Worm (Caenorhabditis elegans) whole organism, midembryonic: ENCODE measurements around the gene F14D7.3.

Experiments
- T22C8.4 ChIP-seq: fragments of 200-800 bp; sonication (Bioruptor generic); IDR thresholded peaks from 2 replicates; pipeline ENCODE4 v1.3.6; 2022; ENCODE audit warnings: missing genetic modification characterization, missing compliant biosample characterization
- cog-1 ChIP-seq: sonication (generic microtip); optimal IDR thresholded peaks from 2 replicates; lab custom pipeline; 2016; ENCODE audit warnings: missing genetic modification characterization, missing compliant biosample characterization
- flt-1 ChIP-seq: fragments of 200-800 bp; sonication (Bioruptor generic); IDR thresholded peaks from 2 replicates; pipeline ENCODE4 v1.3.6; 2022; ENCODE audit warnings: missing genetic modification characterization, missing compliant biosample characterization
- klf-2 ChIP-seq: fragments of 200-800 bp; sonication (Bioruptor generic); conservative IDR thresholded peaks from 2 replicates; pipeline ENCODE4 v1.3.6; 2022; ENCODE audit warnings: missing genetic modification reagents, missing genetic modification characterization, missing compliant biosample characterization
- med-1 ChIP-seq: sonication (generic microtip); optimal IDR thresholded peaks from 2 replicates; lab custom pipeline; 2017; ENCODE audit warnings: missing genetic modification characterization, mild to moderate bottlenecking, missing compliant biosample characterization, antibody characterized with exemption, missing genetic modification reagents; ENCODE audit not compliant: insufficient read depth
- ref-1 ChIP-seq: fragments of 200-800 bp; sonication (Bioruptor generic); conservative IDR thresholded peaks from 2 replicates; pipeline ENCODE4 v1.3.6; 2022; ENCODE audit warnings: missing genetic modification reagents, missing genetic modification characterization, missing compliant biosample characterization
- tab-1 ChIP-seq: fragments of 200-800 bp; sonication (Bioruptor generic); IDR thresholded peaks from 2 replicates; pipeline ENCODE4 v1.3.6; 2022; ENCODE audit warnings: missing genetic modification characterization, missing compliant biosample characterization
- ztf-23 ChIP-seq: fragments of 200-800 bp; sonication (Bioruptor generic); IDR thresholded peaks from 2 replicates; pipeline ENCODE4 v1.3.6; 2022; ENCODE audit warnings: missing genetic modification reagents, missing genetic modification characterization, missing compliant biosample characterization
- ztf-29 ChIP-seq: fragments of 200-800 bp; sonication (Bioruptor generic); IDR thresholded peaks from 2 replicates; pipeline ENCODE4 v1.3.6; 2022; ENCODE audit warnings: missing genetic modification reagents, missing genetic modification characterization, missing compliant biosample characterization

The F14D7.3 gene

DNA sequence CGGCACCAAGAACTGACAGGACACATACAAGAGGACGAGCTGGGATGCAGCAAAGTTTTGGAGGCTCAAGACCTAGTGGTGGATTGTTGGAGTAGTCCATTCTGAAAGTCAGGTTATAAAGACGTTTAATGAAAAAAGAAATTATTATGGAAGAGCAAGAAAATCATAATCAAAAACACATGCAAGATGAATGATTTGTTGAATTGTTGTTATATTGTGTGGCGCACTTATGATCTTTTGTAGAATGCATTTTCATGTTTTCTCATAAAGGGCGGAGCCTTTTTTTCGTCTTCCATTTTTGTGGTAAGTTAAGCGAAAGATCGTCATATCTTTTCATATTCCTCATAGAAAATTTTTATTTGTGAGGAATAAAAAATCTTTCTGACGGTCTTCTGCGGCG is 19.9 kb downstream of the F14D7.3 start, which contains the start of gene F47B8.2:
Gene F47B8.2, minus strand, starts transcription at position 101 of the 400 bp plus-strand sequence.
- TF ChIP-seq ztf-23 (no peak), tab-1 (no peak), cog-1 (tag; lab: Kevin White, UChicago) (no peak), flt-1 (GFP tag; lab: Robert Waterston, UW) (no peak), klf-2 (no peak), ztf-29 (GFP tag; lab: Robert Waterston, UW) (no peak), med-1 (GFP tag; lab: Kevin White, UChicago) (no peak), ref-1 (no peak), T22C8.4 (no peak)

DNA sequence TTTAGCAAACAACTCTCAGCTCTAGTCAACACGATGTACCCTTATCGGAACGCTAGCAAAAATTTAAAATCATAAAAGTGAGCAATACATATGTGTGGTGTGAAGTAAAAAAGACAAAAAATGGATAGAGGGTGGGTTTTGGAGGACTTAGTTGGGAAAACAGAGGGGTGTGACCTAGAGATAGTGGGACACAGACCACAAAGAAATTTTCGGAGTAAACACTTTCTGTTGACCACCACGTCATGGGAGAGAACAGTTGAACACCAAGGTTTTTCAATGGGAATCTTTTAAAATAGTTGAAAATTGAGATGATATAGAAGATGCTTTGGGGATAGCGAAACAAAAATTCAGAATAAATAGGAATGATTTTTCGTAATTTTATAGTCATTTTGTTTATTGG is 20.6 kb downstream of the F14D7.3 start:
- TF ChIP-seq ztf-29 (GFP tag; lab: Robert Waterston, UW): no peak
- TF ChIP-seq ref-1: no peak
- TF ChIP-seq flt-1 (GFP tag; lab: Robert Waterston, UW): no peak
- no peak for TF ChIP-seq T22C8.4
- no peak for TF ChIP-seq ztf-23
- TF ChIP-seq klf-2: no peak
- TF ChIP-seq med-1 (GFP tag; lab: Kevin White, UChicago): no peak

DNA sequence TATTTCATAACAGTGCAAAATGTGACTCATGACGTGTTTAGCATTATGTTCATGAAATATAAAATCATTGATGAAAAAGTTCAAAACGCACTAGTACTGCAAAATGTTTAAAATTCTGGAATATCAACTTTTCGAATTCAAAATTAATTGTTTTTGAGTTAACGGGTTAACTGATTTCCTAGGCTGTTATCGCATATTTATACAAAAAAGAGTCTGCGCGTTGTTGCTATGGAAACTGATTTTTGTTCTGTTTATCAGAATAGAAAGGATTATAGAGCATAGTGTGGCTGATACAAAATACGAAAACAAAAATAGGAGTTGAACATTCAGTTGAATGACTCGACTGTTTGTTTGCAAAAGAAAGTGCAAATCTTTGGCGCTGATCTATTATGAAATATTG is 21.0 kb downstream of the F14D7.3 start:
- TF ChIP-seq med-1 (GFP tag; lab: Kevin White, UChicago): no peak
- TF ChIP-seq ref-1: no peak
- TF ChIP-seq cog-1 (tag; lab: Kevin White, UChicago): no peak
- TF ChIP-seq klf-2: no peak

DNA sequence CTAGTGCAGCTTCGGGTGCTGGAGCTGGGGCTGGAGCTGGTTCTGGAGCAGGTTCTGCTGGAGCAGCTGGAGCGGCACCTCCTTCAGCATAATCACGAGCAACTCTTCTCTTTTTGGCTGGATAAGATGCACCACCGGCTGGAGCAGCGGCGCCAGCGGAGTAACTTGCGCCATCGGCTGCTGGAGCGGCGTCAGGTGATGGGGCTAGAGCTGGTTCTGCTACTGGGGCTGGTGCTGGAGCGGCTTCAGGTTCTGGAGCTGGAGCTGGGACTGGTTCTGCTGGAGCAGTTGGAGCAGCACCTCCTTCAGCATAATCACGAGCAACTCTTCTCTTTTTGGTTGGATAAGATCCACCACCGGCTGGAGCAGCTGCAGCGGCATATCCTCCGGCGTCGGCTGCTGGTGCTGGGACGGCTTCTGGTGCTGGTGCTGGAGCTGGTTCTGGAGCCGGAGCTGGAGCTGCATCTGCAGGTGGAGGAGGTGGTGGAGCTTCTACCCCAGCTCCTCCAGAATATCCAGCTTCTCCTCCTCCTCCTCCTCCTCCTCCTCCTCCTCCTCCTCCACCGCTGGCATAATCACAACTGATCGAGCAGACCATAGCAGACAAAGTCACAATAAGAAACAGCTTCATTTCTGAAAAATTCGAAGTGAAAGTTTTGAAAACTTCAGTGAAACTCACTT is 22.6 kb downstream of the F14D7.3 start, which contains the start of gene F47B8.13:
Gene F47B8.13, minus strand, starts transcription at position 631 of the 681 bp plus-strand sequence.
- no peak for TF ChIP-seq T22C8.4
- no peak for TF ChIP-seq ref-1
- no peak for TF ChIP-seq flt-1 (GFP tag; lab: Robert Waterston, UW)
- TF ChIP-seq ztf-23: no peak
- TF ChIP-seq med-1 (GFP tag; lab: Kevin White, UChicago): no peak
- no peak for TF ChIP-seq tab-1

DNA sequence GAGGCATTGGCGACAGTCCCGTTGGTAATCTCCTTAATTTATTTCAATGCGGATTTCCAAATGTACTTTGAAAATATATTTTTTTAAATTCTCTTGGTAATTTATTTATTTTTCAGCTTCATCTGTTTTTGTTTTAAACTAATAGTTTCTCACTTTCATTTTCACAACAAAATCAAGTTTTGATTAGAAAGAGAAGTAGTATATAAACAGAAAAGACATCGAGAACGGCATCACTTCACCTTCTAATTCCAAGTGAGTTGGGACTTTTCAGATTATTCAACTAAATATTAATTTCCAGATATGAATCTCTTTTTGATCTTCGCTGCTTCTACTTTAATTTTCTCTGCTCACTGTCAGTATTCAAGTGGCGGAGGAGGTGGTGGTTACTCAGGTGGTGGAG is 23.6 kb downstream of the F14D7.3 start, which contains the start of gene F47B8.14:
Gene F47B8.14, plus strand, starts transcription at position 301 of the 400 bp plus-strand sequence.
- TF ChIP-seq tab-1 (no peak), ztf-23 (no peak)

DNA sequence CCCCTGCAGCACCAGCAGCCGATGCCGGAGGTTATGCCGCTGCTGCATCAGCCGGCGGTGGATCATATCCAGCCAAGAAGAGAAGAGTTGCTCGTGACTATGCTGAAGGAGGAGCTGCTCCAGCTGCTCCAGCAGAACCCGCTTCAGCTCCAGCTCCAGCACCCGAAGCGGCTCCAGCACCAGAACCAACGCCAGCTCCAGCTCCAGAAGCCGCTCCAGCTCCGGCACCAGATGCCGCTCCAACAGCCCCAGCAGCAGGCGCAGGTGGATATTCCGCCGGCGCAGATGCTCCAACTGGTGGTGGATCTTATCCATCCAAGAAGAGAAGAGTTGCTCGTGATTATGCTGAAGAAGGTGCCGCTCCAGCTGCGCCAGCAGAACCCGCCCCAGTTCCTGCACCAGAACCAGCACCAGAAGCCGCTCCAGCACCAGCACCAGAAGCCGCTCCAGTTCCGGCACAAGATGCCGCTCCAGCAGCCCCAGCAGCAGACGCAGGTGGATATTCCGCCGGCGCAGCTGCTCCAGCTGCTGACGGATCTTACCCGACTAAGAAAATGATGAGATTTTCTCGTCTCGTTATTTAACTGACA is 24.2 kb downstream of the F14D7.3 start:
- TF ChIP-seq cog-1 (tag; lab: Kevin White, UChicago) (no peak), ztf-23 (no peak), klf-2 (no peak), ztf-29 (GFP tag; lab: Robert Waterston, UW) (no peak), ref-1 (no peak), med-1 (GFP tag; lab: Kevin White, UChicago) (no peak), flt-1 (GFP tag; lab: Robert Waterston, UW) (no peak), tab-1 (no peak), T22C8.4 (no peak)

DNA sequence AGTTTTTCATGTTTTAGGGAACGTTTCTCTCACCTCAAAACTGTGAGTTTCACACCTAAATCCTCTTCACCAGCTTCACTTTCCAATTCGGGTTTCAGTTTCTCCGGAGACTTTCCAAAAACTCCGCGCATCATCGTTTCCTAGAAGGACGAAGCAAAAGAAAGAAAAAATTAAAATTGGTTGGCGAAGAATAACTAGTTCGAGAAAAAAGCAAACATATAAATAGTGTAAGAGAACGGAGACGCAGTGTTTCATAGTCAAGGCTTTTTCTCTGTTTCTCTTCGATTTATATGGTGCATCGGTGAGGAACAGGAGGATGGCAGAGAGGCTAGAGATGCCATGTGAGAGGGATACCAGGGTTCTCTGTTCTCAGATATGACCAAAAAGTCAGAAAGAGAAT is 26.1 kb downstream of the F14D7.3 start, which contains the start of gene F47B8.3:
Gene F47B8.3, minus strand, starts transcription at position 261 of the 400 bp plus-strand sequence.
- TF ChIP-seq ztf-29 (GFP tag; lab: Robert Waterston, UW) (no peak), tab-1 (no peak), cog-1 (tag; lab: Kevin White, UChicago) (no peak), ref-1 (no peak), T22C8.4 (no peak), flt-1 (GFP tag; lab: Robert Waterston, UW) (no peak), ztf-23 (no peak), klf-2 (no peak), med-1 (GFP tag; lab: Kevin White, UChicago) (no peak)

DNA sequence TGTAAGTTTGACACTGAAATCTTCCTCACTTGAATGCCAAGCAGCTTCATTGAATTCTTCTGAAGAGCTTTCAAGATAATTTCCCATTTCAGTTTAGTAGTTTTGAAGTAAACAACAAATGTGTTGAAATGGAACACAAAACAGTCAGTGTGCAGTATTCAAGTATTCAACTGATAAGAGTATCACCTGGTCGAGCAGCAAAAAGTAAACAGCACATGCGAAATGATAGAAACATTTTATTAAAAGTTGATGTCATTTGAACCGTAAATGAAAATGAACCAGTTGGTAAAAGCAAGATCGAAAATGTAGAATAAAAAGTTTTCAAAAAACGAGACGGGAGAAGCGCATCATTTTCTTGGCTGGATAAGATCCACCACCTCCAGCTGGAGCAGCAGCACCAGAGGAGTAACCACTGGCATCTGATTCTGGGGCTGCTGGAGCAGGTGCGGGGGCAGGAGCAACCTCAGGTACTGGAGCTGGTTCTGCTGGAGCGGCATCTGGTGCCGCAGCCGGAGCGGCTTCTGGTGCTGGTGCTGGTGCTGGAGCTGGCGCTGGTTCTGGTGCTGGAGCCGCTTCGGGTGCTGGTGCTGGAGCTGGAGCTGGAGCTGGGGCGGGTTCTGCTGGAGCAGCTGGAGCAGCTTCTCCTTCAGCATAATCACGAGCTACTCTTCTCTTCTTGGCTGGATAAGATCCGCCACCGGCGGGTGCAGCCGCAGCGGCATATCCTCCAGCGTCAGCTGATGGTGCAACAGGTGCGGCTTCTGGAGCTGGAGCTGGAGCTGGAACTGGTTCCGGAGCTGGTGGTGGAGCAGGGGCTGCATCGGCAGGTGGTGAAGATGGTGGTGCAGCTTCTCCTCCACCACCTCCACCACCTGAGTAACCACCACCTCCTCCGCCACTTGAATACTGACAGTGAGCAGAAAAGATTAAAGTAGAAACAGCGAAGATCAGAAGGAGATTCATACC is 28.2 kb downstream of the F14D7.3 start, which contains the start of the genes F47B8.4 and F47B8.18:
Gene F47B8.4, minus strand, starts transcription at position 172 of the 966 bp plus-strand sequence.
Gene F47B8.18, minus strand, starts transcription at position 963 of the 966 bp plus-strand sequence.
- TF ChIP-seq tab-1: no peak
- no peak for TF ChIP-seq ref-1
- no peak for TF ChIP-seq cog-1 (tag; lab: Kevin White, UChicago)
- no peak for TF ChIP-seq med-1 (GFP tag; lab: Kevin White, UChicago)
- no peak for TF ChIP-seq flt-1 (GFP tag; lab: Robert Waterston, UW)
- no peak for TF ChIP-seq ztf-29 (GFP tag; lab: Robert Waterston, UW)

DNA sequence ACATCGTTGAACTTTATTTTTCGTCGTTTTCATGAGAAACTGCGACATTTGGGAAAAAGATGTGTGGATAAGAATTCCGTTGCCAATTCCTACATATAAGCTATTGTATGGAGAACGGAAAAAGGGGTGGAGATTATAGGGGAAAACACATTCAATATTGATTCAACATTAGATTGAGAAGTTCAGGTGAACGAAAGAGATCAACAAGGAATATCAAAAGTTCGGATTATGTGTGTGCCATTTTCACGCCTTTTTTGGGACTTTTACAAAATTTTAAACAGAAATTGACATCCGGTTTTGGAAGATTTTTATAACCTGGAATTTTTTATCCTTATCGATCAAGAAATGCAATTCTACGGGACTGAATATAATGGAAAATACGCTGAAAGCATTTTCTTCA is 31.2 kb downstream of the F14D7.3 start, which contains the start of gene F47B8.5:
Gene F47B8.5, minus strand, starts transcription at position 101 of the 400 bp plus-strand sequence.
- TF ChIP-seq med-1 (GFP tag; lab: Kevin White, UChicago): no peak

DNA sequence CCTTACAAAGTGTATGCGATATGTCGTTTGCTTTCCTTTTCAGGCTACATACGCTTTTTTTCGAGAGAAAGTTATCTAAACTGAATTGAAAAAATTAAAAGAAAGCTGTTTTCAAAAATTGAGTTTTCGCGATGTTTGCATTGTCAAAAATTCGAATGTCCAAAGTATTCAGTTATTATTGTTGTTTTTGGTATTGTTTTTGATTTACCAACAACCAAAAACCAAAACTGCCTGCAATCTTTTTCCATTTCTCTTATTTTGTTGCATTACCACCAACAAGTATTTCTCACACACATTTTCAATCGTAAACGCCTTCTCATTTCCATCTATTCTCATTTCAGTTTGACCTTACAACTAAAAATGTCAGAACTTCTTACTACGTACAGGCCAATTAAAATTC is 32.2 kb downstream of the F14D7.3 start, which contains the start of gene pepm-1:
Gene pepm-1, plus strand, starts transcription at position 301 of the 400 bp plus-strand sequence.
- TF ChIP-seq tab-1: no peak
- TF ChIP-seq ztf-23: no peak
- no peak for TF ChIP-seq ref-1
- TF ChIP-seq cog-1 (tag; lab: Kevin White, UChicago): no peak
- no peak for TF ChIP-seq ztf-29 (GFP tag; lab: Robert Waterston, UW)
- no peak for TF ChIP-seq klf-2
- TF ChIP-seq T22C8.4: no peak
- TF ChIP-seq flt-1 (GFP tag; lab: Robert Waterston, UW): no peak
- TF ChIP-seq med-1 (GFP tag; lab: Kevin White, UChicago): no peak
